Worm (Caenorhabditis elegans) whole organism, young adult: ENCODE measurements around the gene E02H4.8.

ENCODE experiments used
- F23B12.7 ChIP-seq: sonication (generic microtip); optimal IDR thresholded peaks from 2 replicates; lab custom pipeline; 2017; ENCODE audit warnings: missing genetic modification characterization, mild to moderate bottlenecking, missing compliant biosample characterization, antibody characterized with exemption, moderate library complexity; ENCODE audit not compliant: insufficient read depth
- F52B5.7 ChIP-seq: sonication (generic microtip); optimal IDR thresholded peaks from 2 replicates; lab custom pipeline; 2016; ENCODE audit warnings: mild to moderate bottlenecking, missing genetic modification characterization, missing compliant biosample characterization
- K11D2.4 ChIP-seq: fragments of 200-800 bp; sonication (Bioruptor generic); IDR thresholded peaks from 2 replicates; pipeline ENCODE4 v1.3.6; 2022; ENCODE audit warnings: missing genetic modification reagents, missing genetic modification characterization, missing compliant biosample characterization
- ZK185.1 ChIP-seq: sonication (generic microtip); optimal IDR thresholded peaks from 2 replicates; lab custom pipeline; 2016; ENCODE audit warnings: mild to moderate bottlenecking, missing genetic modification characterization, missing compliant biosample characterization; ENCODE audit not compliant: poor library complexity, severe bottlenecking
- attf-6 ChIP-seq: fragments of 200-800 bp; sonication (Bioruptor generic); IDR thresholded peaks from 2 replicates; pipeline ENCODE4 v1.3.6; 2022; ENCODE audit warnings: missing genetic modification reagents, missing genetic modification characterization, missing compliant biosample characterization
- pha-4 ChIP-seq: fragments of 150-350 bp; sonication (generic microtip); optimal IDR thresholded peaks from 2 replicates; lab custom pipeline; 2014; ENCODE audit warnings: missing biosample characterization, missing genetic modification reagents, missing genetic modification characterization
- ztf-25 ChIP-seq: fragments of 200-800 bp; sonication (Bioruptor generic); IDR thresholded peaks from 2 replicates; pipeline ENCODE4 v1.3.6; 2022; ENCODE audit warnings: missing genetic modification reagents, missing genetic modification characterization, missing compliant biosample characterization

DNA sequence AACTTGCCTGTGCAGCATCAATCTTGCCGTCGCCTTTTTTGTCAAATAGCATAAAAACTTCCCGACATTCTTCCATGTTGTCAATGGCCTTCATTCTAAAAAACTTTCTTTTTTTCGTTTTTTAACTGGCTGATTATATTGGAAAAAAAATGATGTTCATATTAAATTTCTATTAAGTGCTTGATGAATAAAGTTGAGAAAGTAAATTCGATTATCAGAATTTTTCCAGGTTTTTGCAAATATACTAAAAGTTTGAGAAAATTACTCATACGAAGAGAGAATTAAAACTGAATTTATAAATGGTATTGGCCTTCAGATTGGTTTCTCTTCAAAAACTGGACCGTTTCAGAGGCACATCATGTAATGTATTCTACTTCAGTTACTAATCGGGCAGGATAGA is 16.9 kb downstream of the E02H4.8 start, which contains the start of gene mlc-6:
- TF ChIP-seq F23B12.7 (tag; lab: Kevin White, UChicago) (no peak), ZK185.1 (tag; lab: Kevin White, UChicago) (no peak), F52B5.7 (tag; lab: Kevin White, UChicago) (no peak), attf-6 (no peak), pha-4 (tag; lab: Kevin White, UChicago) (no peak), ztf-25 (no peak), K11D2.4 (GFP tag; lab: Robert Waterston, UW) (no peak)
